Worm (Caenorhabditis elegans) whole organism, L1 larva: ENCODE measurements around the gene Y43C5B.2.

Experiments
- C34B4.2 ChIP-seq: sonication (generic microtip); optimal IDR thresholded peaks from 2 replicates; lab custom pipeline; 2017; ENCODE audit warnings: mild to moderate bottlenecking, missing genetic modification characterization, missing compliant biosample characterization
- mep-1 ChIP-seq: fragments of 150-350 bp; optimal IDR thresholded peaks from 2 replicates; lab custom pipeline; 2014; ENCODE audit warnings: missing biosample characterization, missing genetic modification characterization
- nhr-12 ChIP-seq: sonication (generic microtip); optimal IDR thresholded peaks from 2 replicates; lab custom pipeline; 2017; ENCODE audit warnings: missing biosample characterization, missing genetic modification characterization
- nhr-20 ChIP-seq: sonication (generic microtip); optimal IDR thresholded peaks from 2 replicates; lab custom pipeline; 2016; ENCODE audit warnings: mild to moderate bottlenecking, missing genetic modification characterization, missing compliant biosample characterization
- nhr-237 ChIP-seq: fragments of 150-350 bp; optimal IDR thresholded peaks from 2 replicates; lab custom pipeline; 2014; ENCODE audit warnings: missing biosample characterization, missing genetic modification characterization
- nhr-28 ChIP-seq: fragments of 150-350 bp; optimal IDR thresholded peaks from 2 replicates; lab custom pipeline; 2014; ENCODE audit warnings: missing biosample characterization, missing genetic modification characterization
- nhr-84 ChIP-seq: sonication (generic microtip); optimal IDR thresholded peaks from 2 replicates; lab custom pipeline; 2017; ENCODE audit warnings: missing biosample characterization, missing genetic modification characterization
- pag-3 ChIP-seq: sonication (generic microtip); optimal IDR thresholded peaks from 2 replicates; lab custom pipeline; 2017; ENCODE audit warnings: missing genetic modification characterization, mild to moderate bottlenecking, missing compliant biosample characterization, antibody characterized with exemption, borderline replicate concordance; ENCODE audit not compliant: insufficient read depth
- skn-1 ChIP-seq: fragments of 150-350 bp; optimal IDR thresholded peaks from 2 replicates; lab custom pipeline; 2014; ENCODE audit warnings: missing biosample characterization, missing genetic modification characterization
- snpc-4 ChIP-seq: fragments of 150-350 bp; optimal IDR thresholded peaks from 2 replicates; lab custom pipeline; 2014; ENCODE audit warnings: missing biosample characterization, missing genetic modification characterization
- unc-86 ChIP-seq: sonication (generic microtip); optimal IDR thresholded peaks from 2 replicates; lab custom pipeline; 2016; ENCODE audit warnings: missing genetic modification characterization, missing compliant biosample characterization
- ztf-11 ChIP-seq, 2 experiments: sonication (generic microtip); optimal IDR thresholded peaks; 2 replicates each; lab custom pipeline; 2016 to 2017; ENCODE audit warnings: missing genetic modification characterization in 2 of 2, missing biosample characterization in 1 of 2, missing compliant biosample characterization in 1 of 2

DNA sequence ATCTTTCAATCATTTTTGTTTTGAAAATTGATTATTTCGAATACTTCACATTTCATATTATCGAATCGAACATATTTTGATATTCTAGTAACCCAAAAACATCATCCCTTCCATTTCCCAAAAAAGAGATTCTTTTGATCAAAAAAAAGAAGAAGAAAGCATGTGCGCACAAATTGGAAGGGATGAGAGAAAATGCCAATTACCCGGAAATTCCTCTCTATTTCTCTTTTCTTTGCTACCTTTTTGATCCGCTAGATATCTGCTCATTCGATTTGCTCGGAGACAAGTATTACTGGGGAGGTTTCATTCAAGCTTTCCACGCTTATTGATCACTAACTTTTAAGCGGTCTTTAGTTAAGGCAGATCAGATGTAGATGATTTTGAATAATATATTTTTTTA, 44.7 kb upstream of the Y43C5B.2 start:
- TF ChIP-seq snpc-4 (tag; lab: Kevin White, UChicago) (no peak), C34B4.2 (tag; lab: Kevin White, UChicago) (no peak), nhr-12 (no peak), unc-86 (tag; lab: Kevin White, UChicago) (no peak), skn-1 (tag; lab: Kevin White, UChicago) (no peak), pag-3 (no peak), nhr-28 (tag; lab: Kevin White, UChicago) (no peak), nhr-237 (no peak), ztf-11 (tag; optimal IDR thresholded peaks at IDR 0.05; lab: Kevin White, UChicago) (no peak), mep-1 (tag; lab: Kevin White, UChicago) (no peak), nhr-20 (tag; lab: Kevin White, UChicago) (no peak), nhr-84 (tag; lab: Kevin White, UChicago) (no peak)
